Fruit fly (Drosophila melanogaster) whole organism, embryonic: ENCODE measurements around the gene CG17207.

Experiments used
- Aef1 ChIP-seq: fragments of 200-800 bp; sonication (Bioruptor generic); IDR thresholded peaks from 3 replicates; pipeline ENCODE4 v1.3.6; 2022; ENCODE audit warnings: missing biosample characterization, missing genetic modification characterization
- Bteb2 ChIP-seq: fragments of 200-800 bp; sonication (Bioruptor generic); optimal IDR thresholded peaks from 2 replicates; lab custom pipeline; 2016; ENCODE audit warnings: missing biosample characterization, missing genetic modification characterization
- CG10267 ChIP-seq: fragments of 200-800 bp; sonication (Bioruptor generic); optimal IDR thresholded peaks from 2 replicates; lab custom pipeline; 2018; ENCODE audit warnings: missing biosample characterization, mild to moderate bottlenecking, missing genetic modification characterization, moderate library complexity
- CG11504 ChIP-seq: fragments of 200-800 bp; sonication (Bioruptor generic); optimal IDR thresholded peaks from 3 replicates; lab custom pipeline; 2019; ENCODE audit warnings: missing biosample characterization, mild to moderate bottlenecking, missing genetic modification characterization, moderate library complexity
- CG12942 ChIP-seq: fragments of 200-800 bp; sonication (Bioruptor generic); optimal IDR thresholded peaks from 3 replicates; lab custom pipeline; 2016; ENCODE audit warnings: missing biosample characterization, missing genetic modification characterization
- CG14050 ChIP-seq: fragments of 200-800 bp; sonication (Bioruptor generic); IDR thresholded peaks from 3 replicates; pipeline ENCODE4 v1.3.6; 2022; ENCODE audit warnings: missing biosample characterization, missing genetic modification characterization
- CG14667 ChIP-seq: fragments of 200-800 bp; sonication (Bioruptor generic); IDR thresholded peaks from 2 replicates; pipeline ENCODE4 v1.3.6; 2022; ENCODE audit warnings: missing biosample characterization, missing genetic modification characterization
- CG14965 ChIP-seq: fragments of 200-800 bp; sonication (Bioruptor generic); optimal IDR thresholded peaks from 2 replicates; lab custom pipeline; 2016; ENCODE audit warnings: missing biosample characterization, missing genetic modification characterization, borderline replicate concordance
- CG15696 ChIP-seq: fragments of 200-800 bp; sonication (Bioruptor generic); optimal IDR thresholded peaks from 2 replicates; lab custom pipeline; 2019; ENCODE audit warnings: missing biosample characterization, mild to moderate bottlenecking, missing genetic modification characterization, moderate library complexity
- CG18262 ChIP-seq: fragments of 200-800 bp; optimal IDR thresholded peaks from 3 replicates; lab custom pipeline; 2019; ENCODE audit warnings: missing biosample characterization, mild to moderate bottlenecking, missing genetic modification characterization, moderate library complexity
- CG1832 ChIP-seq: fragments of 200-800 bp; sonication (Bioruptor generic); optimal IDR thresholded peaks from 2 replicates; lab custom pipeline; 2017; ENCODE audit warnings: missing biosample characterization, mild to moderate bottlenecking, missing genetic modification characterization, inconsistent platforms
- CG2678 ChIP-seq: fragments of 200-800 bp; sonication (Bioruptor generic); optimal IDR thresholded peaks from 3 replicates; lab custom pipeline; 2019; ENCODE audit warnings: missing biosample characterization, mild to moderate bottlenecking, missing genetic modification characterization, moderate library complexity
- CG3065 ChIP-seq: fragments of 200-800 bp; sonication (Bioruptor generic); optimal IDR thresholded peaks from 2 replicates; lab custom pipeline; 2016; ENCODE audit warnings: missing biosample characterization, missing genetic modification characterization
- CG3163 ChIP-seq: fragments of 200-800 bp; sonication (Bioruptor generic); optimal IDR thresholded peaks from 3 replicates; lab custom pipeline; 2016; ENCODE audit warnings: missing biosample characterization, missing genetic modification characterization
- CG32532 ChIP-seq: fragments of 200-800 bp; sonication (Bioruptor generic); IDR thresholded peaks from 2 replicates; pipeline ENCODE4 v1.3.6; 2022; ENCODE audit warnings: missing biosample characterization, missing genetic modification characterization
- CG32767 ChIP-seq: fragments of 200-800 bp; sonication (Bioruptor generic); IDR thresholded peaks from 2 replicates; pipeline ENCODE4 v1.3.6; 2022; ENCODE audit warnings: missing biosample characterization, missing genetic modification characterization
- CG33557 ChIP-seq: fragments of 200-800 bp; sonication (Bioruptor generic); optimal IDR thresholded peaks from 2 replicates; lab custom pipeline; 2019; ENCODE audit warnings: missing biosample characterization, mild to moderate bottlenecking, missing genetic modification characterization, moderate library complexity
- CG4730 ChIP-seq: fragments of 200-800 bp; sonication (Bioruptor generic); IDR thresholded peaks from 2 replicates; pipeline ENCODE4 v1.3.6; 2022; ENCODE audit warnings: missing biosample characterization, missing genetic modification characterization
- CG6813 ChIP-seq: fragments of 200-800 bp; sonication (Bioruptor generic); optimal IDR thresholded peaks from 2 replicates; lab custom pipeline; 2017; ENCODE audit warnings: missing biosample characterization, missing genetic modification characterization, mild to moderate bottlenecking, moderate library complexity, missing genetic modification reagents
- CG6854 ChIP-seq: fragments of 200-800 bp; sonication (Bioruptor generic); optimal IDR thresholded peaks from 3 replicates; lab custom pipeline; 2017; ENCODE audit warnings: missing biosample characterization, mild to moderate bottlenecking, missing genetic modification characterization
- CG7372 ChIP-seq: fragments of 200-800 bp; sonication (Bioruptor generic); IDR thresholded peaks from 2 replicates; pipeline ENCODE4 v1.3.6; 2022; ENCODE audit warnings: missing biosample characterization, missing genetic modification characterization
- CG9215 ChIP-seq: fragments of 200-800 bp; sonication (Bioruptor generic); IDR thresholded peaks from 2 replicates; pipeline ENCODE4 v1.3.6; 2022; ENCODE audit warnings: missing biosample characterization, missing genetic modification characterization
- Camta ChIP-seq: fragments of 200-800 bp; sonication (Bioruptor generic); optimal IDR thresholded peaks from 2 replicates; lab custom pipeline; 2016; ENCODE audit warnings: missing biosample characterization, missing genetic modification characterization
- CoRest ChIP-seq: fragments of 200-800 bp; sonication (Bioruptor generic); optimal IDR thresholded peaks from 3 replicates; lab custom pipeline; 2018; ENCODE audit warnings: missing biosample characterization, mild to moderate bottlenecking, missing genetic modification characterization, moderate library complexity
- E2f1 ChIP-seq: fragments of 200-800 bp; sonication (Bioruptor generic); IDR thresholded peaks from 2 replicates; pipeline ENCODE4 v1.3.6; 2022; ENCODE audit warnings: missing biosample characterization, missing genetic modification characterization
- HLH54F ChIP-seq: fragments of 200-800 bp; sonication (Bioruptor generic); optimal IDR thresholded peaks from 3 replicates; lab custom pipeline; 2016; ENCODE audit warnings: missing biosample characterization, missing genetic modification characterization
- Hr39 ChIP-seq: fragments of >200 bp; optimal IDR thresholded peaks from 2 replicates; lab custom pipeline; 2017
- Lpt ChIP-seq: fragments of >200 bp; optimal IDR thresholded peaks from 2 replicates; lab custom pipeline; 2018; ENCODE audit warnings: missing biosample characterization, missing genetic modification characterization
- MBD-R2 ChIP-seq: fragments of 200-800 bp; sonication (Bioruptor generic); IDR thresholded peaks from 2 replicates; pipeline ENCODE4 v1.3.6; 2022; ENCODE audit warnings: missing biosample characterization, missing genetic modification characterization
- Mad ChIP-seq: fragments of 200-800 bp; sonication (Bioruptor generic); optimal IDR thresholded peaks from 2 replicates; lab custom pipeline; 2016; ENCODE audit warnings: missing biosample characterization, missing genetic modification characterization
- NK7.1 ChIP-seq: fragments of 200-800 bp; sonication (Bioruptor generic); optimal IDR thresholded peaks from 3 replicates; lab custom pipeline; 2016; ENCODE audit warnings: missing biosample characterization, missing genetic modification characterization
- Scr ChIP-seq: fragments of 200-800 bp; sonication (Bioruptor generic); IDR thresholded peaks from 2 replicates; pipeline ENCODE4 v1.3.6; 2022; ENCODE audit warnings: missing biosample characterization, missing genetic modification characterization; ENCODE audit not compliant: partially characterized antibody
- Xrp1 ChIP-seq: fragments of 200-800 bp; sonication (Bioruptor generic); IDR thresholded peaks from 2 replicates; pipeline ENCODE4 v1.3.6; 2022; ENCODE audit warnings: missing biosample characterization, missing genetic modification characterization
- aop ChIP-seq: fragments of 200-800 bp; sonication (Bioruptor generic); IDR thresholded peaks from 2 replicates; pipeline ENCODE4 v1.3.6; 2022; ENCODE audit warnings: missing biosample characterization, missing genetic modification characterization
- ato ChIP-seq: fragments of 200-800 bp; sonication (Bioruptor generic); IDR thresholded peaks from 2 replicates; pipeline ENCODE4 v1.3.6; 2022; ENCODE audit warnings: missing biosample characterization, missing genetic modification characterization; ENCODE audit not compliant: partially characterized antibody
- cato ChIP-seq: fragments of 200-800 bp; sonication (Bioruptor generic); optimal IDR thresholded peaks from 2 replicates; lab custom pipeline; 2016; ENCODE audit warnings: missing biosample characterization, missing genetic modification characterization, borderline replicate concordance
- danr ChIP-seq: fragments of 200-800 bp; sonication (Bioruptor generic); IDR thresholded peaks from 2 replicates; pipeline ENCODE4 v1.3.6; 2022; ENCODE audit warnings: missing biosample characterization, missing genetic modification characterization
- dmrt99B ChIP-seq: fragments of 200-800 bp; sonication (Bioruptor generic); optimal IDR thresholded peaks from 2 replicates; lab custom pipeline; 2018; ENCODE audit warnings: missing biosample characterization, mild to moderate bottlenecking, missing genetic modification characterization, moderate library complexity
- fd3F ChIP-seq: fragments of 200-800 bp; sonication (Bioruptor generic); optimal IDR thresholded peaks from 2 replicates; lab custom pipeline; 2018; ENCODE audit warnings: missing biosample characterization, mild to moderate bottlenecking, missing genetic modification characterization, moderate library complexity
- gce ChIP-seq: fragments of 200-800 bp; sonication (Bioruptor generic); IDR thresholded peaks from 3 replicates; pipeline ENCODE4 v1.3.6; 2022; ENCODE audit warnings: missing biosample characterization, missing genetic modification characterization
- gem ChIP-seq: fragments of 200-800 bp; sonication (Bioruptor generic); optimal IDR thresholded peaks from 2 replicates; lab custom pipeline; 2019; ENCODE audit warnings: missing biosample characterization, mild to moderate bottlenecking, missing genetic modification characterization, moderate library complexity
- grn ChIP-seq: fragments of 200-800 bp; sonication (Bioruptor generic); optimal IDR thresholded peaks from 3 replicates; lab custom pipeline; 2017; ENCODE audit warnings: missing biosample characterization, missing genetic modification characterization
- gsb-n ChIP-seq: fragments of 200-800 bp; sonication (Bioruptor generic); optimal IDR thresholded peaks from 3 replicates; lab custom pipeline; 2018; ENCODE audit warnings: missing biosample characterization, mild to moderate bottlenecking, missing genetic modification characterization
- hb ChIP-seq: fragments of 200-800 bp; sonication (Bioruptor generic); IDR thresholded peaks from 3 replicates; pipeline ENCODE4 v1.3.6; 2022; ENCODE audit warnings: missing biosample characterization, missing genetic modification characterization; ENCODE audit not compliant: partially characterized antibody
- lola ChIP-seq, 3 experiments: fragments of >200 bp in 2 of 3; fragments of 200-800 bp in 1 of 3; sonication (Bioruptor generic) in 1 of 3; optimal IDR thresholded peaks; 2 replicates each; lab custom pipeline; 2017 to 2019; ENCODE audit warnings: missing biosample characterization in 3 of 3, missing genetic modification characterization in 3 of 3, mild to moderate bottlenecking in 1 of 3, moderate library complexity in 1 of 3
- phol ChIP-seq: fragments of 200-800 bp; sonication (Bioruptor generic); optimal IDR thresholded peaks from 3 replicates; lab custom pipeline; 2018; ENCODE audit warnings: missing biosample characterization, mild to moderate bottlenecking, missing genetic modification characterization, moderate library complexity
- pum ChIP-seq: fragments of 200-800 bp; sonication (Bioruptor generic); optimal IDR thresholded peaks from 2 replicates; lab custom pipeline; 2016; ENCODE audit warnings: missing biosample characterization, missing genetic modification characterization
- shn ChIP-seq: fragments of 200-800 bp; sonication (Bioruptor generic); optimal IDR thresholded peaks from 3 replicates; lab custom pipeline; 2016; ENCODE audit warnings: missing biosample characterization, missing genetic modification characterization
- sima ChIP-seq: fragments of 200-800 bp; sonication (Bioruptor generic); optimal IDR thresholded peaks from 2 replicates; lab custom pipeline; 2016; ENCODE audit warnings: missing biosample characterization, missing genetic modification characterization
- stc ChIP-seq: fragments of 200-800 bp; sonication (Bioruptor generic); IDR thresholded peaks from 2 replicates; pipeline ENCODE4 v1.3.6; 2022; ENCODE audit warnings: missing biosample characterization, missing genetic modification characterization
- sug ChIP-seq: fragments of 200-800 bp; optimal IDR thresholded peaks from 2 replicates; lab custom pipeline; 2019; ENCODE audit warnings: missing biosample characterization, mild to moderate bottlenecking, missing genetic modification characterization, moderate library complexity
- wdn ChIP-seq: fragments of 200-800 bp; sonication (Bioruptor generic); IDR thresholded peaks from 2 replicates; pipeline ENCODE4 v1.3.6; 2022; ENCODE audit warnings: missing biosample characterization, missing genetic modification characterization

CG17207 gene

DNA sequence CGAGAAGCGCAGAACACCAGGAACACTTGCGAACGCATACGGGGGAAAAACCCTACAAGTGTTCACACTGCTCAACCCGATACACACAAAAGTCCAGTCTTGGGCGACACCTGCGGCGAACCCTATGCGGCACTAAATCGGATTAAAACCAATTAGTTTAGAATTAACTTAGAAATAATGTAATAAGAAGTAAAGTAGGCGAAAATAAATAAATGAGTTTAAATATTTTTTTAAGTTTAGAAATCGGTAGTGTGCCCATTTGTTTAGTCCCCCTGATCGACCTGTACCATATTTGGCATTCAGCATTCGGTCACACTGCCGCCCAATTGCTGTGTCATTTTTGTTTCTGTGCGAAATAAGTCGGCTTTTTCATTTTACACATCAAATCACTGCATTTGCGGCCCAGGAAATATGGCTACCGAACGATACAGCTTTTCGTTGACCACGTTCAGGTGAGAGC, 7.9 kb downstream of the CG17207 start, which contains the start of gene Prosalpha2 (continued):
- TF ChIP-seq pum (GFP tag; lab: Kevin White, UChicago), result no peak
- TF ChIP-seq Hr39, result no peak
- TF ChIP-seq danr (GFP tag; lab: Robert Waterston, UW), result no peak
- TF ChIP-seq CG3163 (GFP tag; lab: Kevin White, UChicago), result no peak
- no peak for TF ChIP-seq hb (GFP tag; lab: Robert Waterston, UW)
- TF ChIP-seq CG2678 (tag; lab: Kevin White, UChicago), result no peak
- no peak for TF ChIP-seq Aef1
- no peak for TF ChIP-seq CG6813 (GFP tag; lab: Kevin White, UChicago)
- no peak for TF ChIP-seq Camta
- no peak for TF ChIP-seq HLH54F (GFP tag; lab: Kevin White, UChicago)
- TF ChIP-seq CG14965, result no peak
- no peak for TF ChIP-seq CG6854 (GFP tag; lab: Kevin White, UChicago)
- no peak for TF ChIP-seq CG15696 (tag; lab: Kevin White, UChicago)
- no peak for TF ChIP-seq lola (GFP tag; optimal IDR thresholded peaks at IDR 0.05; lab: Kevin White, UChicago)
- no peak for TF ChIP-seq ato (GFP tag; lab: Robert Waterston, UW)
- TF ChIP-seq wdn, result no peak
- TF ChIP-seq fd3F (GFP tag; lab: Kevin White, UChicago), result no peak
- no peak for TF ChIP-seq grn (GFP tag; lab: Kevin White, UChicago)
- no peak for TF ChIP-seq Scr (GFP tag; lab: Robert Waterston, UW)
- TF ChIP-seq CG10267 (tag; lab: Kevin White, UChicago), result peak; percentile 45
- peak; percentile 74 for TF ChIP-seq CoRest
- TF ChIP-seq aop, result no peak
- TF ChIP-seq CG1832 (GFP tag; lab: Kevin White, UChicago), result no peak
- no peak for TF ChIP-seq gem
- TF ChIP-seq Mad (GFP tag; lab: Kevin White, UChicago), result no peak
- TF ChIP-seq CG14667 (GFP tag; lab: Robert Waterston, UW), result no peak
- no peak for TF ChIP-seq gce (GFP tag; lab: Robert Waterston, UW)
- no peak for TF ChIP-seq CG14050 (GFP tag; lab: Robert Waterston, UW)
- TF ChIP-seq CG32532, result peak; percentile 30; the same call in 1 of the 2 replicates
- no peak for TF ChIP-seq Lpt (GFP tag; lab: Kevin White, UChicago)
- peak; percentile 46 for TF ChIP-seq phol
- no peak for TF ChIP-seq sima (GFP tag; lab: Kevin White, UChicago)
- TF ChIP-seq stc (GFP tag; lab: Robert Waterston, UW), result no peak
- TF ChIP-seq gsb-n (tag; lab: Kevin White, UChicago), result no peak
- no peak for TF ChIP-seq CG7372 (GFP tag; lab: Robert Waterston, UW)
- no peak for TF ChIP-seq Bteb2 (GFP tag; lab: Kevin White, UChicago)
- no peak for TF ChIP-seq CG33557
- TF ChIP-seq dmrt99B (tag; lab: Kevin White, UChicago), result no peak
- peak; percentile 82 for TF ChIP-seq MBD-R2 (GFP tag; lab: Robert Waterston, UW)
- TF ChIP-seq shn (GFP tag; lab: Kevin White, UChicago), result no peak
- TF ChIP-seq Xrp1 (GFP tag; lab: Robert Waterston, UW), result no peak
- no peak for TF ChIP-seq NK7.1 (GFP tag; lab: Kevin White, UChicago)
- TF ChIP-seq CG32767 (GFP tag; lab: Robert Waterston, UW), result peak; percentile 51
- no peak for TF ChIP-seq cato (GFP tag; lab: Kevin White, UChicago)
- no peak for TF ChIP-seq CG18262 (tag; lab: Kevin White, UChicago)
- no peak for TF ChIP-seq CG3065
- TF ChIP-seq CG11504 (tag; lab: Kevin White, UChicago), result no peak
- no peak for TF ChIP-seq CG9215 (GFP tag; lab: Robert Waterston, UW)
- TF ChIP-seq sug (tag; lab: Kevin White, UChicago), result peak; percentile 40
- no peak for TF ChIP-seq E2f1 (GFP tag; lab: Robert Waterston, UW)
- no peak for TF ChIP-seq CG4730
- TF ChIP-seq CG12942 (GFP tag; lab: Kevin White, UChicago), result no peak
